Fruit fly (Drosophila melanogaster) whole organism, wandering third instar larva: Measurements from ENCODE around the gene Adgf-D.

ENCODE experiments used
- Abd-B ChIP-seq: fragments of >200 bp; optimal IDR thresholded peaks from 2 replicates; lab custom pipeline; 2017; ENCODE audit warnings: missing biosample characterization, missing genetic modification characterization
- CG9705 ChIP-seq: fragments of 200-800 bp; sonication (Bioruptor generic); optimal IDR thresholded peaks from 2 replicates; lab custom pipeline; 2018; ENCODE audit warnings: missing biosample characterization, mild to moderate bottlenecking, missing genetic modification characterization
- CrebA ChIP-seq: fragments of 200-800 bp; sonication (Bioruptor generic); optimal IDR thresholded peaks from 2 replicates; lab custom pipeline; 2016; ENCODE audit warnings: missing biosample characterization, mild to moderate bottlenecking, missing genetic modification characterization, borderline replicate concordance
- Dfd ChIP-seq: fragments of >200 bp; optimal IDR thresholded peaks from 2 replicates; lab custom pipeline; 2017; ENCODE audit warnings: missing biosample characterization, missing genetic modification characterization
- Dif ChIP-seq: fragments of 200-275, 200-300 bp; sonication (Bioruptor generic); optimal IDR thresholded peaks from 2 replicates; lab custom pipeline; 2018; ENCODE audit warnings: missing biosample characterization, missing genetic modification characterization; ENCODE audit not compliant: partially characterized antibody
- HLH106 ChIP-seq: fragments of 200-800 bp; optimal IDR thresholded peaks from 3 replicates; lab custom pipeline; 2019; ENCODE audit warnings: missing biosample characterization, mild to moderate bottlenecking, missing genetic modification characterization, moderate library complexity
- Hr78 ChIP-seq: fragments of >200 bp; optimal IDR thresholded peaks from 2 replicates; lab custom pipeline; 2017; ENCODE audit warnings: missing biosample characterization, missing genetic modification characterization
- Hr83 ChIP-seq: fragments of 200-300 bp; sonication (Bioruptor generic); optimal IDR thresholded peaks from 2 replicates; lab custom pipeline; 2016; ENCODE audit warnings: missing biosample characterization, mild to moderate bottlenecking, missing genetic modification characterization, moderate library complexity; ENCODE audit not compliant: poor library complexity, severe bottlenecking
- Jra ChIP-seq: sonication (Bioruptor generic); optimal IDR thresholded peaks from 2 replicates; lab custom pipeline; 2016; ENCODE audit warnings: missing biosample characterization, missing genetic modification characterization
- Mio ChIP-seq: sonication (Bioruptor generic); optimal IDR thresholded peaks from 2 replicates; lab custom pipeline; 2016; ENCODE audit warnings: missing biosample characterization, missing genetic modification characterization
- Myc ChIP-seq: fragments of >200 bp; optimal IDR thresholded peaks from 2 replicates; lab custom pipeline; 2017
- N ChIP-seq: fragments of >200 bp; optimal IDR thresholded peaks from 2 replicates; lab custom pipeline; 2018; ENCODE audit warnings: missing biosample characterization, missing external identifiers, missing genetic modification characterization
- Sp1 ChIP-seq: fragments of 200-800 bp; sonication (Bioruptor generic); optimal IDR thresholded peaks from 3 replicates; lab custom pipeline; 2019; ENCODE audit warnings: missing biosample characterization, mild to moderate bottlenecking, missing genetic modification characterization, moderate library complexity
- Vsx2 ChIP-seq: fragments of 200-300, 225-300 bp; sonication (Bioruptor generic); optimal IDR thresholded peaks from 2 replicates; lab custom pipeline; 2018; ENCODE audit warnings: missing biosample characterization, missing genetic modification characterization; ENCODE audit not compliant: partially characterized antibody
- br ChIP-seq: fragments of 200-800 bp; sonication (Bioruptor generic); optimal IDR thresholded peaks from 2 replicates; lab custom pipeline; 2016; ENCODE audit warnings: missing biosample characterization, missing genetic modification characterization
- dl ChIP-seq, 2 experiments: fragments of 175-275, 200-275 bp in 1 of 2; fragments of 200-275 bp in 1 of 2; sonication (Bioruptor generic); optimal IDR thresholded peaks; lab custom pipeline; 2018; ENCODE audit warnings: mild to moderate bottlenecking in 2 of 2, missing biosample characterization in 2 of 2, missing genetic modification characterization in 2 of 2, moderate library complexity in 2 of 2; ENCODE audit not compliant: partially characterized antibody in 2 of 2, insufficient read depth in 1 of 2
- ey ChIP-seq: fragments of 200-800 bp; sonication (Bioruptor generic); optimal IDR thresholded peaks from 2 replicates; lab custom pipeline; 2016; ENCODE audit warnings: missing biosample characterization, missing genetic modification characterization
- foxo ChIP-seq, 2 experiments: fragments of 200-800 bp; sonication (Bioruptor generic); optimal IDR thresholded peaks; 2 replicates in 1 of 2; 3 replicates in 1 of 2; lab custom pipeline; 2016 to 2017; ENCODE audit warnings: missing biosample characterization in 2 of 2, missing genetic modification characterization in 2 of 2
- fru ChIP-seq: fragments of 200-800 bp; sonication (Bioruptor generic); optimal IDR thresholded peaks from 3 replicates; lab custom pipeline; 2016; ENCODE audit warnings: missing biosample characterization, mild to moderate bottlenecking, missing genetic modification characterization
- h ChIP-seq: fragments of 200-800 bp; sonication (Bioruptor generic); optimal IDR thresholded peaks from 3 replicates; lab custom pipeline; 2016; ENCODE audit warnings: missing biosample characterization, mild to moderate bottlenecking, missing genetic modification characterization
- jim ChIP-seq: fragments of 175-275, 200-325 bp; sonication (Bioruptor generic); optimal IDR thresholded peaks from 2 replicates; lab custom pipeline; 2016; ENCODE audit warnings: missing biosample characterization, mild to moderate bottlenecking, missing genetic modification characterization
- pan ChIP-seq: fragments of >200 bp; optimal IDR thresholded peaks from 2 replicates; lab custom pipeline; 2017
- psq ChIP-seq: fragments of 200-800 bp; sonication (Bioruptor generic); optimal IDR thresholded peaks from 3 replicates; lab custom pipeline; 2017; ENCODE audit warnings: missing biosample characterization, mild to moderate bottlenecking, missing genetic modification characterization, moderate library complexity
- rgr ChIP-seq: fragments of 200-800 bp; sonication (Bioruptor generic); optimal IDR thresholded peaks from 3 replicates; lab custom pipeline; 2016; ENCODE audit warnings: missing biosample characterization, mild to moderate bottlenecking, missing genetic modification characterization
- sage ChIP-seq: fragments of 200-800 bp; sonication (Bioruptor generic); optimal IDR thresholded peaks from 2 replicates; lab custom pipeline; 2016; ENCODE audit warnings: missing biosample characterization, mild to moderate bottlenecking, missing genetic modification characterization
- tai ChIP-seq: sonication (Bioruptor generic); optimal IDR thresholded peaks from 2 replicates; lab custom pipeline; 2016; ENCODE audit warnings: missing biosample characterization, missing genetic modification characterization
- usp ChIP-seq: fragments of >200 bp; optimal IDR thresholded peaks from 2 replicates; lab custom pipeline; 2017; ENCODE audit warnings: missing biosample characterization, missing genetic modification characterization
- woc ChIP-seq: sonication (Bioruptor generic); optimal IDR thresholded peaks from 2 replicates; lab custom pipeline; 2016; ENCODE audit warnings: missing biosample characterization, mild to moderate bottlenecking, missing genetic modification characterization

Adgf-D gene

dm6 chr3R:13715674-13716454 lies 10.7 kb upstream of the Adgf-D start:
- no peak for TF ChIP-seq Myc (lab: Kevin White, UChicago)
- TF ChIP-seq psq = peak; percentile 59
- TF ChIP-seq pan (lab: Kevin White, UChicago) = no peak
- no peak for TF ChIP-seq Vsx2 (GFP tag; lab: Kevin White, UChicago)
- peak; percentile 46 for TF ChIP-seq CrebA (GFP tag; lab: Kevin White, UChicago)
- TF ChIP-seq Sp1 (GFP tag; lab: Kevin White, UChicago) = peak; percentile 17
- no peak for TF ChIP-seq Dfd (GFP tag; lab: Kevin White, UChicago)
- TF ChIP-seq sage (GFP tag; lab: Kevin White, UChicago) = no peak
- peak; percentile 26 for TF ChIP-seq fru
- TF ChIP-seq, all 38 proteins: peak for 4

dm6 chr3R:13715012-13715673 lies 9.9 kb upstream of the Adgf-D start, which contains the start of gene kmr:
Gene kmr (plus strand): TSS chr3R:13715207.
- TF ChIP-seq h (peak; percentile 7), rgr (GFP tag; lab: Kevin White, UChicago) (peak; percentile 12), N (GFP tag; lab: Kevin White, UChicago) (peak; percentile 26), woc (GFP tag; lab: Kevin White, UChicago) (no peak), tai (GFP tag; lab: Kevin White, UChicago) (peak; percentile 41), Jra (GFP tag; lab: Kevin White, UChicago) (no peak), CG9705 (GFP tag; lab: Kevin White, UChicago) (no peak), fru (peak; percentile 61), Abd-B (GFP tag; lab: Kevin White, UChicago) (no peak), CrebA (GFP tag; lab: Kevin White, UChicago) (peak; percentile 43), Dif (GFP tag; lab: Kevin White, UChicago) (peak; percentile 34), foxo (GFP tag; optimal IDR thresholded peaks at IDR 0.05; lab: Kevin White, UChicago) (peak in 1 of 2 experiments; percentile 16), jim (GFP tag; lab: Kevin White, UChicago) (no peak)

- TF ChIP-seq Hr83 (GFP tag; lab: Kevin White, UChicago) = peak; percentile 41
- TF ChIP-seq br (GFP tag; lab: Kevin White, UChicago) = peak; percentile 25
- TF ChIP-seq h = peak; percentile 3
- TF ChIP-seq rgr (GFP tag; lab: Kevin White, UChicago) = no peak
- no peak for TF ChIP-seq tai (GFP tag; lab: Kevin White, UChicago)
Measured at dm6 chr3R:13713984-13714532, 8.9 kb upstream of the Adgf-D start.

dm6 chr3R:13713541-13713940 lies 8.3 kb upstream of the Adgf-D start:
- TF ChIP-seq Vsx2 (GFP tag; lab: Kevin White, UChicago) = no peak
- no peak for TF ChIP-seq ey (GFP tag; lab: Kevin White, UChicago)
- no peak for TF ChIP-seq Jra (GFP tag; lab: Kevin White, UChicago)
- TF ChIP-seq Sp1 (GFP tag; lab: Kevin White, UChicago) = peak; percentile 4
- no peak for TF ChIP-seq Hr78 (GFP tag; lab: Kevin White, UChicago)
- no peak for TF ChIP-seq Mio
- no peak for TF ChIP-seq dl (GFP tag; optimal IDR thresholded peaks at IDR 0.05; lab: Kevin White, UChicago; ENCODE audit: insufficient read depth in 1 of 2, partially characterized antibody in 2 of 2)
- peak; percentile 35 for TF ChIP-seq HLH106
- peak; percentile 8 for TF ChIP-seq psq
- TF ChIP-seq foxo (GFP tag; optimal IDR thresholded peaks at IDR 0.05; lab: Kevin White, UChicago) = no peak
- no peak for TF ChIP-seq usp (GFP tag; lab: Kevin White, UChicago)

- TF ChIP-seq psq (no peak), Vsx2 (GFP tag; lab: Kevin White, UChicago) (no peak)
Measured at dm6 chr3R:13711735-13712134, 6.5 kb upstream of the Adgf-D start, which contains the start of the genes primo-1 and primo-2. Gene primo-1 (minus strand): TSS chr3R:13711835. Gene primo-2 (minus strand): TSS chr3R:13711835.
